Worm (Caenorhabditis elegans): ENCODE measurements around the gene C34D4.2.

C34D4.2 gene

ce11 chrIV:7166553-7166952 is 12.1 kb downstream of the C34D4.2 start, which contains the start of gene C42D4.18 (continued):
- TF ChIP-seq snpc-4 (tag; optimal IDR thresholded peaks at IDR 0.05) = no peak
- TF ChIP-seq unc-86 (tag; optimal IDR thresholded peaks at IDR 0.05) = no peak
- TF ChIP-seq ceh-88 (GFP tag; IDR thresholded peaks at IDR 0.05) = no peak

DNA sequence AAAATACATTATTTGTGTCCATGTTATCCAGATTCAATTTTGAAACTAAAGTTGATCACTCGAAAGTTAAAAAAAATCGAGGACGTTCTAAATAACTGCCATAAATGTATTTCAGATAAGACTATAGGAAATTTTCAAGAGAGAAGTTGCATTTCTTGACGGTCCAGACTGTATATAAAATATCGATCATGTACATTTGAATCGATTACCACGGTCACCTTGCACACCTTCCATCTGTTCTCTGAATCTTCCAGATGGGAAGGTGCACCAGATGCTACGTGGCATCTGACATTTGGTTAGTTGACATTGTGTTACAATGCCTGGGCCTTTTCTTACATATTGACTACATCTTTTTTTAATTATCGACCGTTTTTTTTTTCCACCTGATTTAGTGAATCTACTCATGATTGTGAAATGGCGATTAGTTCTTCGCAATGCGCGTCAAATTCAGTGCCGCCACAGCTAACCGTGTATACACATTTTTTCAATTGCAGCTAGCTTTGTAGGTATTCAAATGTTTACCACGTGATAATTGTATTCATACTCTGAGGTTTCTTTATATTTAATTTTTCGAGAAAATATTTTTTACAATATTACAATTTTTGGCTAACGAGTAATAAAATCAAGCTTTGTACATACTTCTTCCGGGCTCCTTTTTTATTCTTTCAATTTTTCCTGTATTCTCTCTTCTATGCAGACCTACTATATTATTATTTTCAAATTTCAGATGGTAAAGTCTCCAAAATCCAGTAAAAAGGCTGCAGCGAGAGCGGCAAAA is 13.7 kb downstream of the C34D4.2 start, which contains the start of gene skr-16:
Gene skr-16 (plus strand): TSS at position 728 of the 778 bp plus-strand sequence.
- no peak for TF ChIP-seq lin-13 (GFP tag; optimal IDR thresholded peaks at IDR 0.05)
- TF ChIP-seq nhr-237 (tag; optimal IDR thresholded peaks at IDR 0.05) = no peak
- TF ChIP-seq ceh-90 (tag; optimal IDR thresholded peaks at IDR 0.05) = no peak
- TF ChIP-seq lin-15B (tag; optimal IDR thresholded peaks at IDR 0.05) = no peak
- no peak for TF ChIP-seq mab-9 (GFP tag; IDR thresholded peaks at IDR 0.05)
- no peak for TF ChIP-seq blmp-1 (tag; optimal IDR thresholded peaks at IDR 0.05)
- TF ChIP-seq jun-1 (tag; optimal IDR thresholded peaks at IDR 0.05) = no peak
- TF ChIP-seq F16B12.6 (tag; optimal IDR thresholded peaks at IDR 0.05) = peak; percentile 82
- no peak for TF ChIP-seq mef-2 (tag; optimal IDR thresholded peaks at IDR 0.05)
- peak; percentile 6 for TF ChIP-seq fkh-8 (tag; optimal IDR thresholded peaks at IDR 0.05)
- peak; percentile 1 for TF ChIP-seq rnt-1 (tag; optimal IDR thresholded peaks at IDR 0.05)
- peak; percentile 5 for TF ChIP-seq nhr-47 (tag; optimal IDR thresholded peaks at IDR 0.05)
- TF ChIP-seq unc-62 (GFP tag; optimal IDR thresholded peaks at IDR 0.05) = no peak
- TF ChIP-seq ama-1 (optimal IDR thresholded peaks at IDR 0.05) = no peak
- no peak for TF ChIP-seq hpl-2 (GFP tag; optimal IDR thresholded peaks at IDR 0.05)
- peak in 1 of 2 experiments; percentile 20 for TF ChIP-seq lsy-2 (tag; optimal IDR thresholded peaks at IDR 0.05)
- TF ChIP-seq skn-1 (tag; optimal IDR thresholded peaks at IDR 0.05) = peak; percentile 13
- no peak for TF ChIP-seq elt-3 (tag; optimal IDR thresholded peaks at IDR 0.05)
- TF ChIP-seq pax-3 (tag; optimal IDR thresholded peaks at IDR 0.05) = no peak
- peak; percentile 26 to 70 (median 27) for TF ChIP-seq dpl-1 (GFP tag; optimal IDR thresholded peaks at IDR 0.05)
- TF ChIP-seq sptf-1 (tag; optimal IDR thresholded peaks at IDR 0.05) = no peak
- TF ChIP-seq nhr-77 (tag; optimal IDR thresholded peaks at IDR 0.05) = no peak
- no peak for TF ChIP-seq isw-1 (GFP tag; IDR thresholded peaks at IDR 0.05)
- TF ChIP-seq nhr-90 (tag; optimal IDR thresholded peaks at IDR 0.05; ENCODE audit: poor library complexity) = no peak
- peak in 1 of 2 experiments; percentile 47 for TF ChIP-seq mdl-1 (tag; optimal IDR thresholded peaks at IDR 0.05)
- TF ChIP-seq snu-23 (GFP tag; optimal IDR thresholded peaks at IDR 0.05) = no peak
- TF ChIP-seq nhr-85 (tag) = peak; percentile 55
- peak; percentile 7 to 50 for TF ChIP-seq efl-1 (optimal IDR thresholded peaks at IDR 0.05)
- peak; percentile 64 to 92 for TF ChIP-seq efl-1 (GFP tag; optimal IDR thresholded peaks at IDR 0.05 in 1 of 2)
- TF ChIP-seq nhr-71 (tag; optimal IDR thresholded peaks at IDR 0.05) = no peak
- TF ChIP-seq elt-2 (tag; optimal IDR thresholded peaks at IDR 0.05) = no peak
- TF ChIP-seq C16A3.4 (tag; optimal IDR thresholded peaks at IDR 0.05) = no peak
- no peak for TF ChIP-seq aly-2 (tag; optimal IDR thresholded peaks at IDR 0.05)
- TF ChIP-seq C04F5.9 (tag; optimal IDR thresholded peaks at IDR 0.05) = no peak
- TF ChIP-seq unc-30 (tag; optimal IDR thresholded peaks at IDR 0.05) = no peak
- TF ChIP-seq lin-35 (GFP tag; optimal IDR thresholded peaks at IDR 0.05) = peak; percentile 22 to 64
- TF ChIP-seq dsc-1 (tag; optimal IDR thresholded peaks at IDR 0.05) = peak; percentile 32
- TF ChIP-seq irx-1 (tag; optimal IDR thresholded peaks at IDR 0.05) = no peak
- TF ChIP-seq snpc-4 (tag; optimal IDR thresholded peaks at IDR 0.05) = peak; percentile 9
- no peak for TF ChIP-seq alr-1 (tag; optimal IDR thresholded peaks at IDR 0.05; ENCODE audit: borderline replicate concordance)
- TF ChIP-seq sox-4 (tag; optimal IDR thresholded peaks at IDR 0.05) = no peak
- TF ChIP-seq C34B4.2 (tag; optimal IDR thresholded peaks at IDR 0.05) = no peak
- TF ChIP-seq egl-13 (tag; optimal IDR thresholded peaks at IDR 0.05) = no peak
- no peak for TF ChIP-seq ceh-8 (GFP tag; optimal IDR thresholded peaks at IDR 0.05)
- TF ChIP-seq lin-39 (tag; optimal IDR thresholded peaks at IDR 0.05) = no peak
- no peak for TF ChIP-seq tlp-1 (tag; optimal IDR thresholded peaks at IDR 0.05)
- TF ChIP-seq Y116A8C.19 (tag; optimal IDR thresholded peaks at IDR 0.05; ENCODE audit: borderline replicate concordance) = no peak
- no peak for TF ChIP-seq ceh-63 (GFP tag; optimal IDR thresholded peaks at IDR 0.05)
- TF ChIP-seq ztf-4 (tag; optimal IDR thresholded peaks at IDR 0.05) = no peak

All from whole organism, L1 larva.